Fruit fly (Drosophila melanogaster): ENCODE results near the gene Thor.
A peak's percentile ranks its signal among the peaks of the same experiment; 100 is the strongest.

dm6 chr2L:3479697-3480442 lies 1.6 kb downstream of the Thor start:
- TF ChIP-seq CG18011 (GFP tag; optimal IDR thresholded peaks at IDR 0.05) (no peak), CG32767 (GFP tag; IDR thresholded peaks at IDR 0.05) (peak; percentile 67; the same call in 1 of the 2 replicates), Poxn (GFP tag; IDR thresholded peaks at IDR 0.05) (no peak)
